Fruit fly (Drosophila melanogaster) S2 (cell line): ENCODE data around the gene HSPBAP1.

Experiments
- CG8478 ChIP-seq: fragments of >200 bp; optimal IDR thresholded peaks from 2 replicates; lab custom pipeline; 2018
- CTCF ChIP-seq, 2 experiments: fragments of >200 bp; optimal IDR thresholded peaks; 2 replicates each; lab custom pipeline; 2018

HSPBAP1 gene

DNA sequence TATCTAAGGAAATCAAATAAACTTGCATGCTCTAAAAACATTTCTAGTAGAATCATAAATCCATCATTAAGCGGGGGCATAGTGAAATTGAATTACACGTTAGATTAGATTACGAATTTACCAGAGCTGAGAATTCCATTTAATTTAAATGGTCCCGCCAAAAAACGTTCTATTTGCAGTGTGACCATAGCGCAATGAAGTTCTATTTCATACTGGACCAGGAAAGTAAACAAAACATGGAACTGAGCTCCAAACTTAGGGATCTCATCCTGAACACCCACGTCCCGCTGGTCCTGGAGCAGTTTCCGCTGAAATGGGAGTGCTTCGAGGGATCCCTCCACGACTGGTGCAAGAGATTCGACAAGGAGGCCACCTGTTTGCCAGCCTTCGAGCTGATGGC is at the start of gene HSPBAP1:
Gene HSPBAP1, plus strand, starts transcription at position 217 of the 400 bp plus-strand sequence.
- TF ChIP-seq CTCF (optimal IDR thresholded peaks at IDR 0.05; lab: Kevin White, UChicago) (no peak), CG8478 (lab: Kevin White, UChicago) (no peak)

DNA sequence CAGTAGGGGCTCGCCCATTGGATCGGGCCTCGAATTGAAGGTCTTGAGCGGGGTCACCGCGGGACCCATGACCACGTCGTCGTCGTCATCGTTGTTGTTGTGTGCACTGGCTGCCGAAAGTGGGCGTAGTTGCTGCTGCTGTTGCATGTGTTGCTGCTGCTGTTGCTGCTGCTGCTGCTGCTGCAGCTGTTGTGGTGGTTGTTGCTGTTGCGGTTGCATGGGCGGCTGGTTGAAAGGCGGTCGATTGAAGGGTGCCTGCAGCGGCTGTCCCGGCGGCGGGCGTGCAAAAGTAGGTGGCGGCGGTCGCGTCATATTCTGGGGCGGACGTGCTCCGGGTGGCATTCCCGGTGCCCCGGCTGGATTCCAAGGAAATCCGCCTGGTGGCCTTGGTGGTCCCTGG is 47.2 kb upstream of the HSPBAP1 start:
- no peak for TF ChIP-seq CTCF (optimal IDR thresholded peaks at IDR 0.05; lab: Kevin White, UChicago)
- TF ChIP-seq CG8478 (lab: Kevin White, UChicago), result no peak

DNA sequence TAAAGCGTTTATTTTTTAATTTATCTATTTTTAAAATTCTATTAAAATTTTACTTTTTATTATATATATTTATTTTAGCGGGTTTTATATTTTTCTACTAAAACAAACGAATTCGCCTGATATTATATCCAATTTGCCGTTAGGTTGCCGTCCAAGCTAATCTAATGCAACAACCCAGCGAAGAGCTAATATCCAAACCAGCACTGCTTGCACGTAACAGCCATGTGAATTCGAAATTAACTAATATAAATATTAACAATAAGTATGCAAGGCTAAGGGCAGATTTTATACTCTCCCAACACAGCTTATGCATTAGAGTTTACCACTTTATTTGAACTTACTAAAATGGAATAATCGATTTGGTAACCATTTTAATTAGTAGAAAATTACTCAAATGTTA is 43.3 kb upstream of the HSPBAP1 start:
- no peak for TF ChIP-seq CG8478 (lab: Kevin White, UChicago)
- TF ChIP-seq CTCF (optimal IDR thresholded peaks at IDR 0.05; lab: Kevin White, UChicago), result peak in 1 of 2 experiments; percentile 44

dm6 chr3R:27652156-27652810 is 42.8 kb upstream of the HSPBAP1 start, which contains the start of gene RpS10a:
Gene RpS10a, plus strand, starts transcription at chr3R:27652760.
- TF ChIP-seq CG8478 (lab: Kevin White, UChicago) (no peak), CTCF (optimal IDR thresholded peaks at IDR 0.05; lab: Kevin White, UChicago) (no peak)

dm6 chr3R:27655109-27655508 is 39.9 kb upstream of the HSPBAP1 start:
- TF ChIP-seq CG8478 (lab: Kevin White, UChicago), result no peak
- no peak for TF ChIP-seq CTCF (optimal IDR thresholded peaks at IDR 0.05; lab: Kevin White, UChicago)

DNA sequence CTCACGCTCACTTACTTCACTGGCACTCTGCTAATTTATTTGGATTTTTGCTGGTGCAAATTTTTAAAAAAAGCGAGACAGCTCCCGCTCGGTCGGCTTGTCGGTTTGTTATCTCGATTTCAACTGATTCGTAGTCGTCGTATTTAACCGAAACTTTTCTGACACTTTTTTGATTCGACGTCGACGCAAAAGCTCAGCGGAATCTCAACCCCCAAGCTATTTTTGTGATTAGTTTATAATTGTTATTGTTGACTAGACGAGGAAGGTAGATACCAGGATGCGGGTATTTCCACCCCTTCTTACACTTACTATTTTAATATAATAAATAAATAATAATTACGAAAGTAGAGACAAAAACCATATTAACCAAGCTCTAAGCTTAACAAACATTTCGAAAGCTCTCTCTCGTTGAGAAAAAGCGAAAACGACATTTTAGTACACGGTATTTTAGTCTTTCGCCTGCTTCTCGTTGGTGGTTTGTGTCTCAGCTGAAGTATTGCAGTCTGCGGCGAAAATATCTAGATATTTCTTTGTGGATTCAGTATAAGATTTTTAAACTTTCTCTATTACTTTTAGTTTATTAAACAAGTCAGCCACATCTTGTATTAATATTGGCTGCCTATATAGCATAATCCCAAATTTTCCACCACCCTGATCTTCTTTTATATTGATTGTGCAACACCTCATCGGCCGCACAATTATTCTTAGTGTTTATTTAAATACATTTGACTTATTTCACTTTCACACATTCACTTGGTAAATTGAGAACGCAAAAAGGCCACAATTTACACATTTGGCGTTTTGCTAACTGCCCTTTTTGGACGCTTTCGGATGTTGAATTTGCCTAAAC is 38.1 kb upstream of the HSPBAP1 start, which contains the start of gene tau:
Gene tau, minus strand, starts transcription at position 311 of the 850 bp plus-strand sequence.
- TF ChIP-seq CTCF (optimal IDR thresholded peaks at IDR 0.05; lab: Kevin White, UChicago) (no peak), CG8478 (lab: Kevin White, UChicago) (no peak)

DNA sequence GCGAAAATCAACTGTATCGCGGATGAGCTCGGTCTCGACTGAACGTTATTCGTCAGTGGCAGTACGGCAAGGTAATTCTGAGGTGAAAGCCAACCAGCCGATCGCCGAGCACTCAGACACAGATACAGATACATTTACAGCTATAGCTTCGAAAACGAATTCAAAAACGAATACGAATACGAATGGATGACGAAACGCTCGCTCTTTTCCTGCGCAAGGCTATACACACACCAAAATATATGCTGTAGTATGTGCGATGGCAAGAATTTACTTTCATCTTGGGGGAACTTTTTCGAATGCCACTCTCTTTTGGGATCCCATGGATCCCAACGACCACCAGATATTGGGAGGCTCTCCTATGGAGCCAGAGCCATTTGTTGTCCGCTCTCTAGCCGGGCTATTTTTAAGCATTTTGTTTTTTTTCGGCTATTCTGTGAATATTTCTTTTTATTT is 34.9 kb upstream of the HSPBAP1 start, which contains the start of gene Mlc1:
Gene Mlc1, minus strand, starts transcription at position 51 of the 453 bp plus-strand sequence.
- TF ChIP-seq CG8478 (lab: Kevin White, UChicago) (no peak), CTCF (optimal IDR thresholded peaks at IDR 0.05; lab: Kevin White, UChicago) (no peak)

dm6 chr3R:27661389-27661788 is 33.6 kb upstream of the HSPBAP1 start:
- TF ChIP-seq CG8478 (lab: Kevin White, UChicago) (no peak), CTCF (optimal IDR thresholded peaks at IDR 0.05; lab: Kevin White, UChicago) (no peak)

DNA sequence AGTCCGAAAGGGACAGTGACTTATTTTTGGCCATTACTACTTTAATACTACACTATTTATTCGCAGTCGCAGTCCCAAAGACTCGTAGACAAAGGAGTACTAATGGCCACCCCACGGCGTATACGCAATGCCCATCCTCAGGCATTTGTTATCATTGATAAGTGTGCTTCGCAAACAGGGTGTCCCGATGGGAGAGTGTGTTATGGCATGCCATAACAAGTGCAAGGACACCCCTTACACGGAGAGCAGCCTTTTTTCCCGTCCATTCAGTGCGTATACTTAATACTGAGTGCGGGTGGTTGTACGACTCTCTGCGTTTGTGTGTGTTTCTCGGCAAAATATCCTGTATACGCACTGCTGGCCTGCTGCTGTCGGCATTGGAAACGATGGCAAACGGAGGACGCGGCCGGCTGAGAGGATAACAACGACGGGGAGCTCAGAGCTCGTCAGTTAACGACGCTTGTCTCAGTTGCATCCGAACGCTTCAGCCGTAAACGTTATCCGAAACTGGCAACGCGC is 33.0 kb upstream of the HSPBAP1 start, which contains the start of gene unc80:
Gene unc80, plus strand, starts transcription at position 469 of the 519 bp plus-strand sequence.
- TF ChIP-seq CTCF (optimal IDR thresholded peaks at IDR 0.05; lab: Kevin White, UChicago) (no peak), CG8478 (lab: Kevin White, UChicago) (no peak)

DNA sequence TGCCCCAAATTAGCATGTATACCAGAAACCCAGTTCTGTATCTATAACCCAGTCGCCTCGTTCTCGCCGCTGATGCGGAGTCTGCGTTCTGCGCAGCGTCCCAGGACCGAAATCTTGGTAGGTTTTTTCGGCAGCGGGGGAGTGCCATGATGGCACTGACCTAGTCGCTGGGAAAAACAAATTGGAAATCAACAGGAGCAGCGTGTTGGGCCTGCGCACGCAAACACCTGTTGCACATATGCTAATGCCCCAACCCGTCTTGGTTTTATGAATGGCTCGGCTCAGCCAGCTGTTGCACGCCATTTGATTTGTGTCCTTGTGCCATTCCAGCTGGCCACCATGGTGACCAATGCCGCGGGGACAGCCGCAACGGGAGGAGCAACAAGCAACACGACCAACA is 32.2 kb upstream of the HSPBAP1 start:
- TF ChIP-seq CTCF (optimal IDR thresholded peaks at IDR 0.05; lab: Kevin White, UChicago), result no peak
- TF ChIP-seq CG8478 (lab: Kevin White, UChicago), result no peak

dm6 chr3R:27677174-27677726 is 17.8 kb upstream of the HSPBAP1 start, which contains the start of gene Hsdl2:
Gene Hsdl2, plus strand, starts transcription at chr3R:27677522.
- TF ChIP-seq CG8478 (lab: Kevin White, UChicago) (no peak), CTCF (optimal IDR thresholded peaks at IDR 0.05; lab: Kevin White, UChicago) (peak in 1 of 2 experiments; percentile 18)

dm6 chr3R:27679019-27679418 is 16.0 kb upstream of the HSPBAP1 start, which contains the start of gene CG12883:
Gene CG12883, plus strand, starts transcription at chr3R:27679291.
- no peak for TF ChIP-seq CTCF (optimal IDR thresholded peaks at IDR 0.05; lab: Kevin White, UChicago)
- no peak for TF ChIP-seq CG8478 (lab: Kevin White, UChicago)

dm6 chr3R:27679667-27680066 is 15.4 kb upstream of the HSPBAP1 start:
- no peak for TF ChIP-seq CTCF (optimal IDR thresholded peaks at IDR 0.05; lab: Kevin White, UChicago)
- TF ChIP-seq CG8478 (lab: Kevin White, UChicago), result no peak

dm6 chr3R:27681799-27682198 is 13.2 kb upstream of the HSPBAP1 start, which contains the start of gene Sce:
Gene Sce, minus strand, starts transcription at chr3R:27682029.
- TF ChIP-seq CG8478 (lab: Kevin White, UChicago) (no peak), CTCF (optimal IDR thresholded peaks at IDR 0.05; lab: Kevin White, UChicago) (no peak)
